Worm (Caenorhabditis elegans) whole organism, young adult: ENCODE measurements around the gene cng-1.
A peak's percentile ranks its signal among the peaks of the same experiment; 100 is the strongest.

ENCODE experiments used
- B0035.1 ChIP-seq: sonication (generic microtip); optimal IDR thresholded peaks from 2 replicates; lab custom pipeline; 2016; ENCODE audit warnings: missing genetic modification characterization, mild to moderate bottlenecking, missing compliant biosample characterization, missing genotype, missing genetic modification reagents
- D2030.7 ChIP-seq: fragments of 200-800 bp; sonication (Bioruptor generic); IDR thresholded peaks from 2 replicates; pipeline ENCODE4 v1.3.6; 2022; ENCODE audit warnings: missing genetic modification reagents, missing genetic modification characterization, missing compliant biosample characterization
- F33H1.4 ChIP-seq: fragments of 200-800 bp; sonication (Bioruptor generic); IDR thresholded peaks from 2 replicates; pipeline ENCODE4 v1.3.6; 2022; ENCODE audit warnings: missing genetic modification reagents, missing genetic modification characterization, missing compliant biosample characterization
- F52B5.7 ChIP-seq: sonication (generic microtip); optimal IDR thresholded peaks from 2 replicates; lab custom pipeline; 2016; ENCODE audit warnings: mild to moderate bottlenecking, missing genetic modification characterization, missing compliant biosample characterization
- T07F8.4 ChIP-seq: sonication (generic microtip); optimal IDR thresholded peaks from 2 replicates; lab custom pipeline; 2016; ENCODE audit warnings: mild to moderate bottlenecking, missing genetic modification characterization, moderate library complexity, missing compliant biosample characterization
- T26A5.8 ChIP-seq: sonication (generic microtip); optimal IDR thresholded peaks from 2 replicates; lab custom pipeline; 2016; ENCODE audit warnings: missing genetic modification characterization, missing compliant biosample characterization
- Y53G8AR.9 ChIP-seq: fragments of 200-800 bp; sonication (Bioruptor generic); conservative IDR thresholded peaks from 2 replicates; pipeline ENCODE4 v1.3.6; 2022; ENCODE audit warnings: missing genetic modification reagents, missing genetic modification characterization, missing compliant biosample characterization
- Y95B8A.8 ChIP-seq: fragments of 200-800 bp; sonication (Bioruptor generic); IDR thresholded peaks from 2 replicates; pipeline ENCODE4 v1.3.6; 2022; ENCODE audit warnings: missing genetic modification reagents, missing genetic modification characterization, missing compliant biosample characterization
- aptf-2 ChIP-seq: fragments of 200-800 bp; sonication (Bioruptor generic); conservative IDR thresholded peaks from 2 replicates; pipeline ENCODE4 v1.3.6; 2022; ENCODE audit warnings: missing genetic modification reagents, missing genetic modification characterization, missing compliant biosample characterization
- aptf-3 ChIP-seq: fragments of 200-800 bp; sonication (Bioruptor generic); IDR thresholded peaks from 2 replicates; pipeline ENCODE4 v1.3.6; 2022; ENCODE audit warnings: missing genetic modification characterization, missing compliant biosample characterization
- cebp-1 ChIP-seq, 2 experiments: fragments of 200-800 bp in 1 of 2; sonication (Bioruptor generic) in 1 of 2; sonication (generic microtip) in 1 of 2; IDR thresholded peaks in 1 of 2; optimal IDR thresholded peaks in 1 of 2; 2 replicates each; pipeline versions ENCODE4 v1.3.6 to Lab custom; 2017 to 2022; ENCODE audit warnings: missing compliant biosample characterization in 2 of 2, missing genetic modification characterization in 2 of 2, mild to moderate bottlenecking in 1 of 2, missing genetic modification reagents in 1 of 2, moderate library complexity in 1 of 2
- ceh-58 ChIP-seq: fragments of 200-800 bp; sonication (Bioruptor generic); IDR thresholded peaks from 2 replicates; pipeline ENCODE4 v1.3.6; 2022; ENCODE audit warnings: missing genetic modification characterization, missing compliant biosample characterization
- ceh-91 ChIP-seq: fragments of 200-800 bp; sonication (Bioruptor generic); IDR thresholded peaks from 2 replicates; pipeline ENCODE4 v1.3.6; 2022; ENCODE audit warnings: missing genetic modification reagents, missing genetic modification characterization, missing compliant biosample characterization
- dox-1 ChIP-seq: fragments of 200-800 bp; sonication (Bioruptor generic); IDR thresholded peaks from 2 replicates; pipeline ENCODE4 v1.3.6; 2022; ENCODE audit warnings: missing genetic modification reagents, missing genetic modification characterization, missing compliant biosample characterization
- egl-18 ChIP-seq: fragments of 200-800 bp; sonication (Bioruptor generic); IDR thresholded peaks from 2 replicates; pipeline ENCODE4 v1.3.6; 2022; ENCODE audit warnings: missing genetic modification reagents, missing genetic modification characterization, missing compliant biosample characterization
- egrh-3 ChIP-seq: fragments of 200-800 bp; sonication (Bioruptor generic); IDR thresholded peaks from 2 replicates; pipeline ENCODE4 v1.3.6; 2022; ENCODE audit warnings: missing genetic modification reagents, missing genetic modification characterization, missing compliant biosample characterization
- fkh-3 ChIP-seq: sonication (generic microtip); optimal IDR thresholded peaks from 2 replicates; lab custom pipeline; 2016; ENCODE audit warnings: mild to moderate bottlenecking, missing genetic modification characterization, missing compliant biosample characterization
- hlh-12 ChIP-seq: sonication (generic microtip); optimal IDR thresholded peaks from 2 replicates; lab custom pipeline; 2016; ENCODE audit warnings: missing genetic modification characterization, missing compliant biosample characterization
- hlh-26 ChIP-seq: fragments of 200-800 bp; sonication (Bioruptor generic); conservative IDR thresholded peaks from 2 replicates; pipeline ENCODE4 v1.3.6; 2022; ENCODE audit warnings: missing genetic modification reagents, missing genetic modification characterization, missing compliant biosample characterization
- lag-1 ChIP-seq: fragments of 200-800 bp; sonication (Bioruptor generic); IDR thresholded peaks from 2 replicates; pipeline ENCODE4 v1.3.6; 2022; ENCODE audit warnings: missing genetic modification reagents, missing genetic modification characterization, missing compliant biosample characterization
- let-526 ChIP-seq: fragments of 200-800 bp; sonication (Bioruptor generic); IDR thresholded peaks from 2 replicates; pipeline ENCODE4 v1.3.6; 2022; ENCODE audit warnings: missing genetic modification reagents, missing genetic modification characterization, missing compliant biosample characterization
- lin-40 ChIP-seq: sonication (generic microtip); optimal IDR thresholded peaks from 2 replicates; lab custom pipeline; 2016; ENCODE audit warnings: missing genetic modification characterization, mild to moderate bottlenecking, missing compliant biosample characterization, missing genotype, missing genetic modification reagents
- lsl-1 ChIP-seq: fragments of 200-800 bp; sonication (Bioruptor generic); optimal IDR thresholded peaks from 2 replicates; lab custom pipeline; 2018; ENCODE audit warnings: mild to moderate bottlenecking, missing genetic modification characterization, moderate library complexity, missing compliant biosample characterization
- madf-6 ChIP-seq: fragments of 200-800 bp; sonication (Bioruptor generic); IDR thresholded peaks from 2 replicates; pipeline ENCODE4 v1.3.6; 2022; ENCODE audit warnings: missing genetic modification reagents, missing genetic modification characterization, missing compliant biosample characterization
- madf-8 ChIP-seq: fragments of 200-800 bp; sonication (Bioruptor generic); conservative IDR thresholded peaks from 2 replicates; pipeline ENCODE4 v1.3.6; 2022; ENCODE audit warnings: missing genetic modification reagents, missing genetic modification characterization, missing compliant biosample characterization
- mcd-1 ChIP-seq: fragments of 200-800 bp; sonication (Bioruptor generic); IDR thresholded peaks from 2 replicates; pipeline ENCODE4 v1.3.6; 2022; ENCODE audit warnings: missing genetic modification reagents, missing genetic modification characterization, missing compliant biosample characterization
- nfya-1 ChIP-seq: sonication (generic microtip); optimal IDR thresholded peaks from 2 replicates; lab custom pipeline; 2017; ENCODE audit warnings: antibody characterized with exemption, missing compliant biosample characterization, missing genetic modification characterization, borderline replicate concordance; ENCODE audit not compliant: insufficient read depth
- rcor-1 ChIP-seq: fragments of 200-800 bp; sonication (Bioruptor generic); IDR thresholded peaks from 2 replicates; pipeline ENCODE4 v1.3.6; 2022; ENCODE audit warnings: missing genetic modification reagents, missing genetic modification characterization, missing compliant biosample characterization
- repo-1 ChIP-seq: sonication (generic microtip); optimal IDR thresholded peaks from 2 replicates; lab custom pipeline; 2017; ENCODE audit warnings: mild to moderate bottlenecking, missing genetic modification characterization, missing compliant biosample characterization
- snpc-4 ChIP-seq, 5 experiments: fragments of 150-350 bp in 1 of 5; sonication (generic microtip) in 4 of 5; optimal IDR thresholded peaks; 2 replicates each; lab custom pipeline; 2014 to 2018; ENCODE audit warnings: missing genetic modification characterization in 5 of 5, missing biosample characterization in 3 of 5, antibody characterized with exemption in 2 of 5, mild to moderate bottlenecking in 2 of 5, missing compliant biosample characterization in 2 of 5, missing genotype in 2 of 5, moderate library complexity in 2 of 5, missing genetic modification reagents in 1 of 5
- tlf-1 ChIP-seq: fragments of 200-800 bp; sonication (Bioruptor generic); optimal IDR thresholded peaks from 2 replicates; lab custom pipeline; 2018; ENCODE audit warnings: mild to moderate bottlenecking, missing genetic modification characterization, missing compliant biosample characterization
- unc-130 ChIP-seq: sonication (generic microtip); optimal IDR thresholded peaks from 2 replicates; lab custom pipeline; 2016; ENCODE audit warnings: missing genetic modification reagents, missing genetic modification characterization, missing compliant biosample characterization
- xnd-1 ChIP-seq: sonication (generic microtip); optimal IDR thresholded peaks from 2 replicates; lab custom pipeline; 2016; ENCODE audit warnings: missing genotype, missing genetic modification reagents, missing genetic modification characterization, missing compliant biosample characterization
- zfh-2 ChIP-seq: fragments of 200-800 bp; sonication (Bioruptor generic); conservative IDR thresholded peaks from 2 replicates; pipeline ENCODE4 v1.3.6; 2022; ENCODE audit warnings: missing genetic modification reagents, missing genetic modification characterization, missing compliant biosample characterization
- zim-3 ChIP-seq: sonication (generic microtip); optimal IDR thresholded peaks from 2 replicates; lab custom pipeline; 2017; ENCODE audit warnings: mild to moderate bottlenecking, missing genetic modification characterization, moderate library complexity, missing compliant biosample characterization
- ztf-18 ChIP-seq: sonication (generic microtip); optimal IDR thresholded peaks from 2 replicates; lab custom pipeline; 2016; ENCODE audit warnings: missing genotype, mild to moderate bottlenecking, missing genetic modification characterization, missing compliant biosample characterization
- ztf-3 ChIP-seq: fragments of 200-800 bp; sonication (Bioruptor generic); optimal IDR thresholded peaks from 2 replicates; lab custom pipeline; 2018; ENCODE audit warnings: mild to moderate bottlenecking, missing genetic modification characterization, missing compliant biosample characterization
- ztf-6 ChIP-seq: fragments of 200-800 bp; sonication (Bioruptor generic); IDR thresholded peaks from 2 replicates; pipeline ENCODE4 v1.3.6; 2022; ENCODE audit warnings: missing genetic modification reagents, missing genetic modification characterization, missing compliant biosample characterization

The cng-1 gene

ce11 chrV:15065837-15066348 is 34.6 kb upstream of the cng-1 start, which contains the start of gene otub-1:
TSS of gene otub-1 (plus strand) at chrV:15066298.
- TF ChIP-seq D2030.7 (GFP tag; lab: Robert Waterston, UW), result peak; percentile 42; the same call in 1 of the 2 replicates
- no peak for TF ChIP-seq ztf-6 (GFP tag; lab: Robert Waterston, UW)
- no peak for TF ChIP-seq fkh-3 (tag; lab: Kevin White, UChicago)
- no peak for TF ChIP-seq lag-1 (GFP tag; lab: Robert Waterston, UW)
- no peak for TF ChIP-seq ztf-3 (GFP tag; lab: Kevin White, UChicago)
- TF ChIP-seq F33H1.4 (GFP tag; lab: Robert Waterston, UW), result peak; percentile 76
- TF ChIP-seq hlh-12, result no peak
- peak; percentile 97 for TF ChIP-seq lsl-1
- no peak for TF ChIP-seq hlh-26
- TF ChIP-seq madf-8 (GFP tag; lab: Robert Waterston, UW), result peak; percentile 25; the same call in 1 of the 2 replicates
- peak; percentile 47 for TF ChIP-seq unc-130 (GFP tag; lab: Kevin White, UChicago)
- peak; percentile 72 for TF ChIP-seq xnd-1

ce11 chrV:15065068-15065744 is 33.9 kb upstream of the cng-1 start, which contains the start of gene C25D7.9:
TSS of gene C25D7.9 (plus strand) at chrV:15065135.
- TF ChIP-seq zfh-2 (peak; percentile 89), dox-1 (GFP tag; lab: Robert Waterston, UW) (peak; percentile 62), repo-1 (tag; lab: Kevin White, UChicago) (no peak), lin-40 (tag; lab: Kevin White, UChicago) (no peak), mcd-1 (GFP tag; lab: Robert Waterston, UW) (peak; percentile 42; the same call in 1 of the 2 replicates), ztf-18 (tag; lab: Kevin White, UChicago) (peak; percentile 84), egrh-3 (GFP tag; lab: Robert Waterston, UW) (0 out of 2 replicates have a peak, but pooled peaks have one; percentile 11), cebp-1 (GFP tag; IDR thresholded peaks at IDR 0.05; lab: Robert Waterston, UW) (no peak), cebp-1 (tag; optimal IDR thresholded peaks at IDR 0.05; lab: Kevin White, UChicago) (peak; percentile 22), nfya-1 (tag; lab: Kevin White, UChicago) (no peak), hlh-12 (no peak)

- TF ChIP-seq nfya-1 (tag; lab: Kevin White, UChicago) (no peak), ceh-58 (no peak), lag-1 (GFP tag; lab: Robert Waterston, UW) (no peak), aptf-2 (GFP tag; lab: Robert Waterston, UW) (no peak), T26A5.8 (no peak), Y53G8AR.9 (GFP tag; lab: Robert Waterston, UW) (no peak), let-526 (no peak)
These were observed 32.7 kb upstream of the cng-1 start, which contains the start of gene rap-2 for ce11 chrV:15063987-15064386. TSS of gene rap-2 (minus strand) at chrV:15064087.

- peak; percentile 77 for TF ChIP-seq lsl-1
- peak; percentile 55; the same call in 1 of the 2 replicates for TF ChIP-seq F33H1.4 (GFP tag; lab: Robert Waterston, UW)
- no peak for TF ChIP-seq zim-3
These were observed 29.3 kb upstream of the cng-1 start for ce11 chrV:15060595-15060994.

ce11 chrV:15059534-15059933 is 28.3 kb upstream of the cng-1 start, which contains the start of the genes mcm-3 and C25D7.15:
TSS of gene mcm-3 (minus strand) at chrV:15059599.
TSS of gene C25D7.15 (plus strand) at chrV:15059808.
- TF ChIP-seq madf-6 (peak; percentile 97), rcor-1 (GFP tag; lab: Robert Waterston, UW) (peak; percentile 50), xnd-1 (peak; percentile 72), T07F8.4 (tag; lab: Kevin White, UChicago) (no peak), ceh-91 (GFP tag; lab: Robert Waterston, UW) (peak; percentile 89), madf-8 (GFP tag; lab: Robert Waterston, UW) (peak; percentile 90), B0035.1 (tag; lab: Kevin White, UChicago) (no peak), mcd-1 (GFP tag; lab: Robert Waterston, UW) (peak; percentile 49), F33H1.4 (GFP tag; lab: Robert Waterston, UW) (peak; percentile 75), tlf-1 (GFP tag; lab: Kevin White, UChicago) (peak; percentile 68), snpc-4 (GFP tag; optimal IDR thresholded peaks at IDR 0.05; lab: Kevin White, UChicago) (no peak), snpc-4 (tag; optimal IDR thresholded peaks at IDR 0.05; lab: Kevin White, UChicago) (peak in 1 of 4 experiments; percentile 42), aptf-3 (GFP tag; lab: Robert Waterston, UW) (no peak), egl-18 (GFP tag; lab: Robert Waterston, UW) (no peak), Y95B8A.8 (GFP tag; lab: Robert Waterston, UW) (peak; percentile 61; the same call in 1 of the 2 replicates), F52B5.7 (tag; lab: Kevin White, UChicago) (no peak)
